Worm (Caenorhabditis elegans) whole organism, L4 larva: ENCODE results near the gene C27D8.1.
A peak's percentile ranks its signal among the peaks of the same experiment; 100 is the strongest.

Experiments
- F10B5.3 ChIP-seq: sonication (generic microtip); optimal IDR thresholded peaks from 2 replicates; lab custom pipeline; 2016; ENCODE audit warnings: mild to moderate bottlenecking, missing genetic modification characterization, missing compliant biosample characterization
- F26F4.8 ChIP-seq: fragments of 200-800 bp; sonication (Bioruptor generic); conservative IDR thresholded peaks from 2 replicates; pipeline ENCODE4 v1.3.6; 2022; ENCODE audit warnings: missing genetic modification characterization, missing compliant biosample characterization
- F44E2.7 ChIP-seq: fragments of 200-800 bp; sonication (Bioruptor generic); IDR thresholded peaks from 2 replicates; pipeline ENCODE4 v2.1.2; 2022; ENCODE audit warnings: missing genetic modification characterization, missing compliant biosample characterization
- R02D3.7 ChIP-seq: fragments of 150-350 bp; sonication (generic microtip); optimal IDR thresholded peaks from 3 replicates; lab custom pipeline; 2014; ENCODE audit warnings: missing biosample characterization, missing genetic modification characterization
- T20F7.1 ChIP-seq: fragments of 200-800 bp; sonication (Bioruptor generic); optimal IDR thresholded peaks from 2 replicates; lab custom pipeline; 2018; ENCODE audit warnings: mild to moderate bottlenecking, missing genetic modification characterization, missing compliant biosample characterization
- Y48G9A.11 ChIP-seq: fragments of 200-800 bp; sonication (Bioruptor generic); IDR thresholded peaks from 2 replicates; pipeline ENCODE4 v1.3.6; 2022; ENCODE audit warnings: missing genetic modification reagents, missing genetic modification characterization, missing compliant biosample characterization
- Y5F2A.4 ChIP-seq: fragments of 200-800 bp; sonication (Bioruptor generic); optimal IDR thresholded peaks from 2 replicates; lab custom pipeline; 2018; ENCODE audit warnings: mild to moderate bottlenecking, missing genetic modification characterization, missing compliant biosample characterization
- aha-1 ChIP-seq: fragments of 150-350 bp; peaks from one replicate; lab custom pipeline; 2014; ENCODE audit warnings: missing biosample characterization, missing genetic modification characterization
- arid-1 ChIP-seq: fragments of 200-800 bp; sonication (Bioruptor generic); conservative IDR thresholded peaks from 2 replicates; pipeline ENCODE4 v1.3.6; 2022; ENCODE audit warnings: missing genetic modification reagents, missing genetic modification characterization, missing compliant biosample characterization
- attf-4 ChIP-seq: sonication (generic microtip); optimal IDR thresholded peaks from 3 replicates; lab custom pipeline; 2017; ENCODE audit warnings: missing biosample characterization, missing genetic modification characterization
- ceh-62 ChIP-seq: sonication (generic microtip); optimal IDR thresholded peaks from 2 replicates; lab custom pipeline; 2017; ENCODE audit warnings: missing biosample characterization, missing genetic modification characterization
- dmd-8 ChIP-seq: fragments of 200-800 bp; sonication (Bioruptor generic); IDR thresholded peaks from 2 replicates; pipeline ENCODE4 v1.3.6; 2022; ENCODE audit warnings: missing genetic modification characterization, missing compliant biosample characterization
- dpl-1 ChIP-seq: fragments of 150-350 bp; optimal IDR thresholded peaks from 2 replicates; lab custom pipeline; 2014; ENCODE audit warnings: missing biosample characterization, missing genetic modification reagents, missing genetic modification characterization
- duxl-1 ChIP-seq: sonication (generic microtip); optimal IDR thresholded peaks from 2 replicates; lab custom pipeline; 2016; ENCODE audit warnings: mild to moderate bottlenecking, missing genetic modification characterization, moderate library complexity, missing compliant biosample characterization; ENCODE audit not compliant: poor library complexity
- egl-27 ChIP-seq: sonication (generic microtip); optimal IDR thresholded peaks from 3 replicates; lab custom pipeline; 2017; ENCODE audit warnings: missing biosample characterization, missing genetic modification reagents, missing genetic modification characterization
- egl-43 ChIP-seq: fragments of 200-800 bp; sonication (Bioruptor generic); IDR thresholded peaks from 2 replicates; pipeline ENCODE4 v1.3.6; 2022; ENCODE audit warnings: missing genetic modification reagents, missing genetic modification characterization, missing compliant biosample characterization
- fkh-10 ChIP-seq: fragments of 150-350 bp; optimal IDR thresholded peaks from 2 replicates; lab custom pipeline; 2014; ENCODE audit warnings: missing biosample characterization, missing genetic modification reagents, missing genetic modification characterization
- fos-1 ChIP-seq: fragments of 150-350 bp; optimal IDR thresholded peaks from 2 replicates; lab custom pipeline; 2014; ENCODE audit warnings: missing biosample characterization, missing genetic modification characterization
- gei-8 ChIP-seq: fragments of 200-800 bp; sonication (Bioruptor generic); optimal IDR thresholded peaks from 2 replicates; lab custom pipeline; 2018; ENCODE audit warnings: mild to moderate bottlenecking, missing genetic modification characterization, missing compliant biosample characterization
- hlh-30 ChIP-seq: sonication (generic microtip); optimal IDR thresholded peaks from 2 replicates; lab custom pipeline; 2017; ENCODE audit warnings: antibody characterized with exemption, mild to moderate bottlenecking, missing genetic modification characterization, missing compliant biosample characterization; ENCODE audit not compliant: insufficient read depth
- lin-1 ChIP-seq: fragments of 200-800 bp; sonication (Bioruptor generic); IDR thresholded peaks from 2 replicates; pipeline ENCODE4 v1.3.6; 2022; ENCODE audit warnings: missing genetic modification reagents, missing genetic modification characterization, missing compliant biosample characterization
- lin-13 ChIP-seq: fragments of 150-350 bp; optimal IDR thresholded peaks from 2 replicates; lab custom pipeline; 2014; ENCODE audit warnings: missing biosample characterization, missing genetic modification reagents, missing genetic modification characterization
- lin-15B ChIP-seq: fragments of 150-350 bp; sonication (generic microtip); optimal IDR thresholded peaks from 3 replicates; lab custom pipeline; 2014; ENCODE audit warnings: missing biosample characterization, missing genetic modification characterization
- lin-29 ChIP-seq: fragments of 200-800 bp; sonication (Bioruptor generic); IDR thresholded peaks from 2 replicates; pipeline ENCODE4 v1.3.6; 2022; ENCODE audit warnings: missing genetic modification reagents, missing genetic modification characterization, missing compliant biosample characterization
- lin-38 ChIP-seq: fragments of 200-800 bp; sonication (Bioruptor generic); IDR thresholded peaks from 2 replicates; pipeline ENCODE4 v1.3.6; 2022; ENCODE audit warnings: missing genetic modification reagents, missing genetic modification characterization, missing compliant biosample characterization
- lin-39 ChIP-seq: fragments of 150-350 bp; optimal IDR thresholded peaks from 2 replicates; lab custom pipeline; 2014; ENCODE audit warnings: missing biosample characterization, missing genetic modification reagents, missing genetic modification characterization
- lsy-2 ChIP-seq, 2 experiments: fragments of 150-350 bp in 1 of 2; sonication (generic microtip) in 1 of 2; optimal IDR thresholded peaks; 2 replicates each; lab custom pipeline; 2014 to 2017; ENCODE audit warnings: missing biosample characterization in 2 of 2, missing genetic modification characterization in 2 of 2
- madf-5 ChIP-seq, 2 experiments: fragments of 200-800 bp; sonication (Bioruptor generic); IDR thresholded peaks; 2 replicates each; pipeline ENCODE4 v1.3.6; 2022; ENCODE audit warnings: missing compliant biosample characterization in 2 of 2, missing genetic modification characterization in 2 of 2
- mdl-1 ChIP-seq, 2 experiments: fragments of 150-350 bp in 1 of 2; sonication (generic microtip) in 1 of 2; optimal IDR thresholded peaks; 2 replicates each; lab custom pipeline; 2014 to 2017; ENCODE audit warnings: missing biosample characterization in 2 of 2, missing genetic modification characterization in 2 of 2
- mep-1 ChIP-seq: fragments of 150-350 bp; sonication (generic microtip); optimal IDR thresholded peaks from 3 replicates; lab custom pipeline; 2014; ENCODE audit warnings: missing biosample characterization, missing genetic modification characterization
- mes-2 ChIP-seq: sonication (generic microtip); optimal IDR thresholded peaks from 2 replicates; lab custom pipeline; 2016; ENCODE audit warnings: missing genotype, mild to moderate bottlenecking, missing genetic modification characterization, missing compliant biosample characterization; ENCODE audit not compliant: poor library complexity, severe bottlenecking
- nhr-10 ChIP-seq: fragments of 150-350 bp; optimal IDR thresholded peaks from 2 replicates; lab custom pipeline; 2014; ENCODE audit warnings: missing biosample characterization, missing genetic modification characterization
- nhr-102 ChIP-seq: sonication (generic microtip); optimal IDR thresholded peaks from 2 replicates; lab custom pipeline; 2016; ENCODE audit warnings: mild to moderate bottlenecking, missing genetic modification characterization, moderate library complexity, missing compliant biosample characterization
- nhr-111 ChIP-seq: fragments of 200-800 bp; sonication (Bioruptor generic); optimal IDR thresholded peaks from 2 replicates; lab custom pipeline; 2018; ENCODE audit warnings: mild to moderate bottlenecking, missing genetic modification characterization, missing compliant biosample characterization
- nhr-237 ChIP-seq: sonication (generic microtip); optimal IDR thresholded peaks from 2 replicates; lab custom pipeline; 2017; ENCODE audit warnings: missing biosample characterization, missing genetic modification characterization
- nhr-28 ChIP-seq: fragments of 150-350 bp; optimal IDR thresholded peaks from 2 replicates; lab custom pipeline; 2014; ENCODE audit warnings: missing biosample characterization, missing genetic modification characterization
- nhr-41 ChIP-seq: fragments of 200-800 bp; sonication (Bioruptor generic); IDR thresholded peaks from 2 replicates; pipeline ENCODE4 v1.3.6; 2022; ENCODE audit warnings: missing genetic modification reagents, missing genetic modification characterization, missing compliant biosample characterization
- nhr-42 ChIP-seq: fragments of 200-800 bp; sonication (Bioruptor generic); IDR thresholded peaks from 2 replicates; pipeline ENCODE4 v1.3.6; 2022; ENCODE audit warnings: missing genetic modification characterization, missing compliant biosample characterization
- nhr-48 ChIP-seq: sonication (generic microtip); optimal IDR thresholded peaks from 2 replicates; lab custom pipeline; 2016; ENCODE audit warnings: mild to moderate bottlenecking, missing genetic modification characterization, missing compliant biosample characterization
- nhr-6 ChIP-seq: fragments of 150-350 bp; optimal IDR thresholded peaks from 2 replicates; lab custom pipeline; 2014; ENCODE audit warnings: missing biosample characterization, missing genetic modification characterization
- pha-4 ChIP-seq, 2 experiments: fragments of 150-350 bp in 1 of 2; fragments of 200-800 bp in 1 of 2; sonication (Bioruptor generic) in 1 of 2; IDR thresholded peaks in 1 of 2; optimal IDR thresholded peaks in 1 of 2; 2 replicates each; pipeline versions ENCODE4 v1.3.6 to Lab custom; 2014 to 2022; ENCODE audit warnings: missing genetic modification characterization in 2 of 2, missing genetic modification reagents in 2 of 2, missing biosample characterization in 1 of 2, missing compliant biosample characterization in 1 of 2
- pqm-1 ChIP-seq: sonication (generic microtip); optimal IDR thresholded peaks from 2 replicates; lab custom pipeline; 2017; ENCODE audit warnings: missing biosample characterization, missing genetic modification characterization
- skn-1 ChIP-seq: fragments of 150-350 bp; optimal IDR thresholded peaks from 2 replicates; lab custom pipeline; 2014; ENCODE audit warnings: missing biosample characterization, missing genetic modification characterization
- unc-130 ChIP-seq: sonication (generic microtip); optimal IDR thresholded peaks from 2 replicates; lab custom pipeline; 2016; ENCODE audit warnings: missing genetic modification reagents, missing genetic modification characterization, missing compliant biosample characterization
- vab-7 ChIP-seq: fragments of 200-800 bp; sonication (Bioruptor generic); IDR thresholded peaks from 2 replicates; pipeline ENCODE4 v1.3.6; 2022; ENCODE audit warnings: missing genetic modification reagents, missing genetic modification characterization, missing compliant biosample characterization

Gene C27D8.1

DNA sequence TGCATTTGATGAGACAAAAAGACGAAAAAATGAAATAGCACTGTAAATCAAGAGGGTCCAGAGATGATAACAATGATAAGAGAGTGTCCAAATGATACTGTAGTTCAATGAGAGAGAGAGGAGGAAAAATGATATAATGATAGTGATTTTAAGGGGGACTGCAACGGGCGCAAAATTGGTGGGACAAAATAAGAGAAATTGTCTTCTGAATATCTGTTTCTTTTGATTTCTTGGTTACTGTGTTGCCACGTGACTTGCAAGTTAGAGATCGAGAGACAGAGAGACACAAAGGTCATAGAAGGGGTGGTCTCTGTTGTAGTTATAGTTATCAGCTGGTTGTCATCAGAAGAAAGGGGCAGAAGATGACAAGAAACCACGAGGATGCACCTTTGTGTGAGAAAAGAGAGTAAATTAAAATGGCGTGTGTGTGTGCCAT, 1.7 kb upstream of the C27D8.1 start (continued):
- TF ChIP-seq lsy-2 (tag; optimal IDR thresholded peaks at IDR 0.05; lab: Kevin White, UChicago) (peak in 1 of 2 experiments; percentile 65), T20F7.1 (GFP tag; lab: Kevin White, UChicago) (peak; percentile 56), nhr-10 (tag; lab: Kevin White, UChicago) (peak; percentile 66), attf-4 (tag; lab: Kevin White, UChicago) (no peak), nhr-237 (no peak), egl-27 (no peak), pqm-1 (tag; lab: Kevin White, UChicago) (peak; percentile 44), fkh-10 (no peak), lin-15B (no peak), R02D3.7 (tag; lab: Kevin White, UChicago) (no peak), nhr-48 (peak; percentile 45), F44E2.7 (GFP tag; lab: Robert Waterston, UW) (no peak), gei-8 (GFP tag; lab: Kevin White, UChicago) (no peak), lin-13 (GFP tag; lab: Kevin White, UChicago) (no peak), mes-2 (tag; lab: Kevin White, UChicago) (no peak), hlh-30 (peak; percentile 88), Y48G9A.11 (GFP tag; lab: Robert Waterston, UW) (no peak)
- TF ChIP-seq, all 104 proteins: peak for 23

DNA sequence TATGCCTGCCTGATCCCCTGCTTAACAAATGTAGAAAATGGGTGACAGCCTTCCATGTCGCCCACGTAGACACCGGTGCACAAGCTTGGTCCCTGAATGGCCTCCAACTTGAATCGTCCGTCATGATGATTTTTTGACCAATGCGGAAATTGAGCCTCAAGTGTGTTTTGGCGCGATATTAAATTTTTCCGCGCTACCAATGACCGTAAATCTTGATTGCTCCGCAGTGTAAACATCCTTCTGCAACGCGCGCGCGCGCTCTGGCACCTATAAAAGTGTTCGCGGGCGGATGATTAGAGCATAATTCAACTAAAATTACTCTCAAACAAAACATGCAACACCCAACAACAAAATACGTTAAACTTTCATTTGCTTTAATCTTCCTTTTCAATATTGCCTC, 2.0 kb downstream of the C27D8.1 start, which contains the start of gene idpp-7:
Gene idpp-7, plus strand, starts transcription at position 301 of the 400 bp plus-strand sequence.
- TF ChIP-seq nhr-41 (GFP tag; lab: Robert Waterston, UW) (no peak), lin-29 (GFP tag; lab: Robert Waterston, UW) (no peak)

DNA sequence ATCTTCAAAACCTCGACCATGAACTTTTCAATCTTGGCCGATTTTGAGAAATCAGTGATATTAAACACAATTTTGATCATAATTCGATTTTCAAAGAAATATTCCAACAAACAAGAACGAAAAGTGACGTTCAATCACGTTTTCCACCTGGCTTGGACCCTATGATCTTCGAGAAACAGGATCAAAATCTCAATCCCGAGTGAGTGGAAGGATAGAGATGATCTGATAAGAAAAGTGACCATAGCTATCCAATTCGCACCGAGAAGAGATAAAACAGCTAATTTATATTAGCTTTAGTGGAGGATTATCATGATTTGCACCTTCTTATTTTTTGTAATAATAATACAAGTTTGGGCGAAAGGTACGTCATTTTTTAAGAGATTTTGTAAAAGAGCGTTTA, 3.5 kb downstream of the C27D8.1 start, which contains the start of gene T23F6.2:
Gene T23F6.2, plus strand, starts transcription at position 251 of the 400 bp plus-strand sequence.
- no peak for TF ChIP-seq egl-27
- TF ChIP-seq Y5F2A.4 (GFP tag; lab: Kevin White, UChicago) = no peak
- TF ChIP-seq fos-1 (tag; lab: Kevin White, UChicago) = no peak
- TF ChIP-seq hlh-30 = no peak
- TF ChIP-seq nhr-111 = no peak
- no peak for TF ChIP-seq mdl-1 (tag; optimal IDR thresholded peaks at IDR 0.05; lab: Kevin White, UChicago)
- no peak for TF ChIP-seq madf-5 (GFP tag; IDR thresholded peaks at IDR 0.05; lab: Robert Waterston, UW)
- peak; percentile 44 for TF ChIP-seq aha-1 (tag; lab: Kevin White, UChicago)
- no peak for TF ChIP-seq nhr-6
- peak; percentile 0 for TF ChIP-seq nhr-28

DNA sequence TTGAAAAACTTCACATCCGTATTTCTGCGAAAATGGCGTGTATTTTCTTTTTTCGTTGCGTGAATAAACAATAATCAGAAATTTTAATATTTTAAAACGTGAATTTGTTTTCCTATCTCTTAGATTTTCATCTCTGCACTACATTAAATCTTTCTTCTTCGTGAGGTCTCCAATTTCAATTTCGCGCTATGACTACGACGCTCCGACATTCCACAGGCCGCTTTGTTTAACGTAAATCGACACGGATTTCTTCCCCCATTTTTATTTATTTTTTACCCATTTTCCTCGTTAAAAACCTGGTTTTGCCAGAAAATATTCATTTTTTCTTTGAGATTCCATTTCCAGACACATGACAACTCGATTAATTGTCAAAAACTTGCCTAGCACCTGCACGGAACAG, 7.0 kb downstream of the C27D8.1 start, which contains the start of the genes T23F6.3 and rbd-1:
Gene T23F6.3, minus strand, starts transcription at position 120 of the 400 bp plus-strand sequence.
Gene rbd-1, plus strand, starts transcription at position 346 of the 400 bp plus-strand sequence.
- TF ChIP-seq hlh-30 = peak; percentile 78
- no peak for TF ChIP-seq fos-1 (tag; lab: Kevin White, UChicago)
- peak; percentile 38; the same call in 1 of the 2 replicates for TF ChIP-seq egl-43
- peak; percentile 54; the same call in 1 of the 2 replicates for TF ChIP-seq pha-4 (GFP tag; IDR thresholded peaks at IDR 0.05; lab: Robert Waterston, UW)
- TF ChIP-seq pha-4 (tag; optimal IDR thresholded peaks at IDR 0.05; lab: Kevin White, UChicago) = peak; percentile 83
- peak; percentile 37; the same call in 1 of the 2 replicates for TF ChIP-seq arid-1 (GFP tag; lab: Robert Waterston, UW)
- peak; percentile 15 to 92 for TF ChIP-seq lsy-2 (tag; optimal IDR thresholded peaks at IDR 0.05; lab: Kevin White, UChicago)
- TF ChIP-seq dpl-1 (GFP tag; lab: Kevin White, UChicago) = peak; percentile 99
- peak; percentile 80 for TF ChIP-seq mep-1 (tag; lab: Kevin White, UChicago)
- no peak for TF ChIP-seq skn-1 (tag; lab: Kevin White, UChicago)
- peak; percentile 81 for TF ChIP-seq R02D3.7 (tag; lab: Kevin White, UChicago)
- TF ChIP-seq unc-130 = peak; percentile 53
- peak; percentile 36; the same call in 1 of the 2 replicates for TF ChIP-seq lin-1
- TF ChIP-seq ceh-62 (tag; lab: Kevin White, UChicago) = no peak
- TF ChIP-seq vab-7 = peak; percentile 66
- TF ChIP-seq dmd-8 = no peak
- peak; percentile 66; the same call in 1 of the 2 replicates for TF ChIP-seq nhr-42
- no peak for TF ChIP-seq lin-15B
- no peak for TF ChIP-seq lin-39 (tag; lab: Kevin White, UChicago)
- peak; percentile 83 for TF ChIP-seq lin-38
- peak; percentile 69 for TF ChIP-seq duxl-1 (tag; lab: Kevin White, UChicago)
- TF ChIP-seq F10B5.3 (tag; lab: Kevin White, UChicago) = no peak
- no peak for TF ChIP-seq F26F4.8 (GFP tag; lab: Robert Waterston, UW)
- peak; percentile 6 for TF ChIP-seq pqm-1 (tag; lab: Kevin White, UChicago)
- peak; percentile 97 for TF ChIP-seq mes-2 (tag; lab: Kevin White, UChicago)
- TF ChIP-seq nhr-102 (tag; lab: Kevin White, UChicago) = peak; percentile 65
- TF ChIP-seq nhr-41 (GFP tag; lab: Robert Waterston, UW) = no peak
